Worm (Caenorhabditis elegans) whole organism, midembryonic: ENCODE results near the gene ZC449.7.

Source experiments
- flt-1 ChIP-seq: fragments of 200-800 bp; sonication (Bioruptor generic); IDR thresholded peaks from 2 replicates; pipeline ENCODE4 v1.3.6; 2022; ENCODE audit warnings: missing genetic modification characterization, missing compliant biosample characterization
- klf-2 ChIP-seq: fragments of 200-800 bp; sonication (Bioruptor generic); conservative IDR thresholded peaks from 2 replicates; pipeline ENCODE4 v1.3.6; 2022; ENCODE audit warnings: missing genetic modification reagents, missing genetic modification characterization, missing compliant biosample characterization
- ref-1 ChIP-seq: fragments of 200-800 bp; sonication (Bioruptor generic); conservative IDR thresholded peaks from 2 replicates; pipeline ENCODE4 v1.3.6; 2022; ENCODE audit warnings: missing genetic modification reagents, missing genetic modification characterization, missing compliant biosample characterization
- ztf-23 ChIP-seq: fragments of 200-800 bp; sonication (Bioruptor generic); IDR thresholded peaks from 2 replicates; pipeline ENCODE4 v1.3.6; 2022; ENCODE audit warnings: missing genetic modification reagents, missing genetic modification characterization, missing compliant biosample characterization

DNA sequence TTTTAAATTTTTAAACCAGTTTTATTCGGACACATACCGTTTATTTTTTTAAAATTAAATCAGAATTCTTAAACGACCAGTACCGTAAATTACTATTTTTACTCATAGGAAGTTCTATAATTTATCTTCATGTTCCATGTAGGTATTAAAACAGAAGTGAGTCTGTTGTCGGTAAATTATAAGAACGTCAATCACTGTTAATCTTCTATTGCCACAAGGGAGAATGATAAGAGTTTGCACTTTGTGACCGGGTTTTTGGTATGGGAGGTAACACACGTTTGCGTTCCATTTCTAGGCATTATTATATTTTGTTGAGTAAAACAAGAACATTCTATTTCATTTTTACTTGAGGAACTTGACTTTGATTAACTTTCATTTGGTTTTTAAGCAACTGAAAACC, 4.9 kb upstream of the ZC449.7 start, which contains the start of gene hsd-3:
- TF ChIP-seq flt-1 (no peak), ztf-23 (GFP tag; lab: Robert Waterston, UW) (no peak), ref-1 (GFP tag; lab: Robert Waterston, UW) (no peak), klf-2 (GFP tag; lab: Robert Waterston, UW) (no peak)
